Fruit fly (Drosophila melanogaster) Kc167 (cell line): ENCODE measurements around the gene CG12541.

Source experiments
- Myc ChIP-seq: fragments of >200 bp; optimal IDR thresholded peaks from 2 replicates; lab custom pipeline; 2017; ENCODE audit warnings: missing external identifiers
- Sin3A ChIP-seq: fragments of >200 bp; optimal IDR thresholded peaks from 2 replicates; lab custom pipeline; 2018; ENCODE audit warnings: missing external identifiers
- h ChIP-seq: fragments of >200 bp; optimal IDR thresholded peaks from 3 replicates; lab custom pipeline; 2018; ENCODE audit warnings: missing external identifiers
- insv ChIP-seq: fragments of >200 bp; optimal IDR thresholded peaks from 3 replicates; lab custom pipeline; 2018; ENCODE audit warnings: missing external identifiers
- psq ChIP-seq: fragments of >200 bp; optimal IDR thresholded peaks from 2 replicates; lab custom pipeline; 2017; ENCODE audit warnings: missing external identifiers
- ttk ChIP-seq: sonication (Bioruptor generic); optimal IDR thresholded peaks from 2 replicates; lab custom pipeline; 2017; ENCODE audit warnings: missing external identifiers

CG12541 gene

dm6 chrX:7065835-7066234 is at the start of gene CG12541:
TSS of gene CG12541 (minus strand) at chrX:7066052.
- no peak for TF ChIP-seq Sin3A (lab: Kevin White, UChicago)
- TF ChIP-seq insv (lab: Kevin White, UChicago), result no peak
- no peak for TF ChIP-seq ttk
- no peak for TF ChIP-seq Myc (lab: Kevin White, UChicago)
- TF ChIP-seq h (lab: Kevin White, UChicago), result no peak
- TF ChIP-seq psq (lab: Kevin White, UChicago), result no peak

DNA sequence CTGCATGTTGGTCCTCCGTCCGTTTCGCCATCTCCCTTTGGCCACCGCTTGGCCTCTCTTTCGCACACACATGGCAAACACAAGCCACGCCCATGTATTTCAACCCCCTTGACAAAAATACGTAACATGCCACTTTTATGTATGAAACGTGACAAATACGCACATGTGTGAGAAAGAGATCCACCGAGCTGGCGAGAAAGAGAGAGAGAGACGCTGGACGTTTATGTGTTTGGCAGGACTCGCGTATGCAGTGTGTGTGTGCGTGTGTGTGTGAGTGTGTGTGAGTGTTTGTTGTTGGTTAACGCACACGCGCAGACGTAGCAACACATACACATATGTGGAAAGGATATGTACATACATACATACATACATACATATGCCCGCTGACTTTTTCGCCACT is 45.0 kb upstream of the CG12541 start:
- no peak for TF ChIP-seq h (lab: Kevin White, UChicago)
- TF ChIP-seq insv (lab: Kevin White, UChicago), result no peak
- TF ChIP-seq ttk, result no peak
- no peak for TF ChIP-seq Myc (lab: Kevin White, UChicago)
- TF ChIP-seq psq (lab: Kevin White, UChicago), result no peak
- TF ChIP-seq Sin3A (lab: Kevin White, UChicago), result no peak

- no peak for TF ChIP-seq Myc (lab: Kevin White, UChicago)
Measured at dm6 chrX:7109793-7110606, 44.1 kb upstream of the CG12541 start, which contains the start of gene fz4. TSS of gene fz4 (minus strand) at chrX:7110321.

DNA sequence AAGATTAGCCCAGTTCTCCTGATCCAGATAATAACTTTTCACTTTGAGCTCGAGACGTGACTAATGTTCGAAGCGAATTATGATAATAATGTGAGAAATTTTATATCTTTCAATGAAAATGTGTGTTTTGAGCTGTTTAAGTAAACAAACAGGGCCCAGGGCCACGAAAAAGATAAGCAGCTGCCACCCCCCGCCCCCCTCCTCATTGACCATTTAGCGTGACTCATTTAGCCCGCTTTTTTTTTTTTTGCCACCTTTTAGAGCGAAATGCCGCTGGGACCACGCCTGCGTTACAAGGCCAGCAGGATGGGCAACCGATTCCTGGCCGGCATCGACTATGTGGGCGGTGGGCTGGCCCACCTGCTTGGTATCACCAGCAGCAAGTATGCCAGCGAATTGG is 39.7 kb upstream of the CG12541 start:
- no peak for TF ChIP-seq ttk
- no peak for TF ChIP-seq insv (lab: Kevin White, UChicago)
- TF ChIP-seq Myc (lab: Kevin White, UChicago), result no peak
- TF ChIP-seq h (lab: Kevin White, UChicago), result no peak
- TF ChIP-seq psq (lab: Kevin White, UChicago), result no peak
- TF ChIP-seq Sin3A (lab: Kevin White, UChicago), result no peak

dm6 chrX:7104400-7105068 is 38.7 kb upstream of the CG12541 start, which contains the start of the genes CG4617 and CG8300:
TSS of gene CG4617 (minus strand) at chrX:7104491.
TSS of gene CG8300 (plus strand) at chrX:7104885.
- TF ChIP-seq Sin3A (lab: Kevin White, UChicago), result no peak
- TF ChIP-seq h (lab: Kevin White, UChicago), result no peak
- no peak for TF ChIP-seq insv (lab: Kevin White, UChicago)

DNA sequence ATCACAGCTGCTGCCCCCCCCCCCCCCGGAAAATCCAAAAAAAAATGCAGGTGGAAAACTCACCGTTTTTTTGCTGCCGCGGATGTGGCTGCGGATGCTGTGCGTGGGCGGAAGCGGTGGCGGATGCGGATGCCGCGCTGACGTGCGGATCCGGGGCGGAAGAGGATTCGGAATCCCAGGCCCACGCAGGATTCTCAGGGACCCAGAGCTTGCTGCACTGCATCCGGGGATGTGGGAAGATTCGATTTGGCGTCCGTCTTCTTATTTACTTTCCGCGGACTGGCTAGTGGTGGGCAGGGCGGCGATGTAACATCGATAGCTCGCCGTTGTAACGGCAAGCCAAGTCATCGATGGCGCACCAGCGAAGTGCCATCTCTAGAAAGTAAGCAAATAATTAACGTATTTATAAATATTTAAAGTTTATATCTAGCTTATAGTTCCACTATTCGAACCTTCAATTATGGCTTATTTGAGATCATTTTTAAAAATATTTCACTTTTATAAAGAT is 36.2 kb upstream of the CG12541 start, which contains the start of gene CG4615:
Gene CG4615 (minus strand): TSS at position 288 of the 508 bp plus-strand sequence.
- no peak for TF ChIP-seq h (lab: Kevin White, UChicago)
- TF ChIP-seq insv (lab: Kevin White, UChicago), result no peak
- TF ChIP-seq psq (lab: Kevin White, UChicago), result no peak
- TF ChIP-seq Myc (lab: Kevin White, UChicago), result no peak
- TF ChIP-seq ttk, result no peak
- TF ChIP-seq Sin3A (lab: Kevin White, UChicago), result no peak

dm6 chrX:7101302-7102012 is 35.6 kb upstream of the CG12541 start:
- TF ChIP-seq insv (lab: Kevin White, UChicago) (no peak), ttk (no peak), Sin3A (lab: Kevin White, UChicago) (no peak), Myc (lab: Kevin White, UChicago) (no peak), h (lab: Kevin White, UChicago) (no peak), psq (lab: Kevin White, UChicago) (no peak)

DNA sequence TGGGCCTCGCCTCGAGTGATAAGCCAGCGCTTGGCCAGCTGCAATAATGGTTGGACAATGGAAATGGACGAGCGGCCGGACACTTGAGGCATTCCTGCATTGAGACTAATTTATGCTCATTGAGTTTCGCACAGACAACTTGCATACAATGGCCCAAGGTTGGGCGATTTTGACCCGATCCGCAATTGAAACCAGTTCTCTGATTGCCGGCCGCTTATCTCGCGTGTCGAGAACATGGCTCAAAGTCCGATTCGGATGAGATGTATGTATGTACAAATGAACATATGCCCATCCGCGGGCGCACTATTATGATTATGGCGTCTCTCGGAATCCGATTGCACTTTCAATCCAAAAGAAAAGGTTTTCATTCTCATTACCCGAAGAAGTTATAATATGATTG is 34.8 kb upstream of the CG12541 start:
- TF ChIP-seq Myc (lab: Kevin White, UChicago) (no peak), psq (lab: Kevin White, UChicago) (no peak), ttk (no peak), insv (lab: Kevin White, UChicago) (no peak), Sin3A (lab: Kevin White, UChicago) (no peak), h (lab: Kevin White, UChicago) (no peak)

DNA sequence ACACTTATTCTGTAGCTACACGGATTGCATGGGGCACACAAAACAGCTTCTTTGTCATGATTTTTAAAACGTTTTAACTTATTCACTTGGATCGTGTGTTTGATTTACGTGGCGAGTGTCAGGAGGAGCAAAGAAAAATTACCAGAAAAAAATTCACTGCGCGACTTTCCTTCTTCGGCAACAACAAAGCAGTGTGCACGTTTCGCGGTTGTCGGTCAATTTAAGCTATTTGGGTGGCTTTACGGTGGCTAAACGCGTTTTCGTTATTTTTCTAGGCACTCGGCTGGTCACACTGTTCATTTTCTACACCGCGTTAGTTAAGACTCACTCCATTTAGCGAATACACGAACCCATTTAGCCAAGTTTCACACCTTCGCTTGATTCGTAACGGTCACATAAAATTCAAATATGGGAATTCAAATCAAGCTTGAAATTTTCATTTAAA is 32.0 kb upstream of the CG12541 start, which contains the start of gene Sxl:
Gene Sxl (minus strand): TSS at position 195 of the 445 bp plus-strand sequence.
- no peak for TF ChIP-seq h (lab: Kevin White, UChicago)

- TF ChIP-seq Myc (lab: Kevin White, UChicago), result no peak
- TF ChIP-seq insv (lab: Kevin White, UChicago), result no peak
- TF ChIP-seq psq (lab: Kevin White, UChicago), result no peak
- no peak for TF ChIP-seq Sin3A (lab: Kevin White, UChicago)
- no peak for TF ChIP-seq ttk
- TF ChIP-seq h (lab: Kevin White, UChicago), result no peak
Measured at dm6 chrX:7097071-7097858, 31.4 kb upstream of the CG12541 start.
